Worm (Caenorhabditis elegans): Measurements from ENCODE around the gene npr-1.
A peak's percentile ranks its signal among the peaks of the same experiment; 100 is the strongest.

The npr-1 gene

ce11 chrX:4754725-4755124 lies 15.1 kb downstream of the npr-1 start, which contains the start of gene C39E6.2:
Gene C39E6.2 (minus strand): TSS chrX:4755118.
- TF ChIP-seq rnt-1 (tag; optimal IDR thresholded peaks at IDR 0.05) (no peak), ahr-1 (tag; optimal IDR thresholded peaks at IDR 0.05) (no peak), hlh-30 (tag; optimal IDR thresholded peaks at IDR 0.05; ENCODE audit: insufficient read depth) (no peak), hlh-15 (tag; optimal IDR thresholded peaks at IDR 0.05) (no peak), fkh-10 (GFP tag; optimal IDR thresholded peaks at IDR 0.05) (no peak), fkh-6 (tag; optimal IDR thresholded peaks at IDR 0.05) (no peak), Y22D7AL.16 (tag; optimal IDR thresholded peaks at IDR 0.05) (no peak), ceh-14 (tag; optimal IDR thresholded peaks at IDR 0.05) (no peak), ceh-45 (GFP tag; IDR thresholded peaks at IDR 0.05) (no peak), nfya-1 (tag; optimal IDR thresholded peaks at IDR 0.05) (no peak), unc-55 (GFP tag; optimal IDR thresholded peaks at IDR 0.05) (no peak), pax-1 (tag; optimal IDR thresholded peaks at IDR 0.05) (no peak), mec-3 (tag; optimal IDR thresholded peaks at IDR 0.05; ENCODE audit: borderline replicate concordance) (no peak), ztf-16 (tag; optimal IDR thresholded peaks at IDR 0.05) (no peak), elt-2 (tag; optimal IDR thresholded peaks at IDR 0.05) (no peak), pha-2 (tag; optimal IDR thresholded peaks at IDR 0.05) (no peak)

- no peak for TF ChIP-seq npax-4 (tag; optimal IDR thresholded peaks at IDR 0.05)
- no peak for TF ChIP-seq nhr-11 (tag; optimal IDR thresholded peaks at IDR 0.05)
- TF ChIP-seq pha-4 (tag; optimal IDR thresholded peaks at IDR 0.05): no peak
- peak; percentile 65 for TF ChIP-seq elt-2 (tag; optimal IDR thresholded peaks at IDR 0.05)
- no peak for TF ChIP-seq ceh-18 (tag; optimal IDR thresholded peaks at IDR 0.05)
- TF ChIP-seq ceh-34 (tag; optimal IDR thresholded peaks at IDR 0.05): no peak
- no peak for TF ChIP-seq T23F11.4 (GFP tag; optimal IDR thresholded peaks at IDR 0.05)
Measured at ce11 chrX:4749080-4749479, 20.7 kb downstream of the npr-1 start, which contains the start of gene lon-2. Gene lon-2 (minus strand): TSS chrX:4749083.

- TF ChIP-seq ceh-31 (tag; optimal IDR thresholded peaks at IDR 0.05) (peak; percentile 19), pros-1 (tag; optimal IDR thresholded peaks at IDR 0.05) (no peak), lim-6 (tag; optimal IDR thresholded peaks at IDR 0.05) (no peak), unc-86 (tag; optimal IDR thresholded peaks at IDR 0.05) (no peak)
Measured at ce11 chrX:4744037-4744436, 25.7 kb downstream of the npr-1 start.

ce11 chrX:4742285-4742684 lies 27.5 kb downstream of the npr-1 start:
- TF ChIP-seq unc-55 (GFP tag; optimal IDR thresholded peaks at IDR 0.05) (peak; percentile 18), ets-4 (tag; optimal IDR thresholded peaks at IDR 0.05) (no peak)

- no peak for TF ChIP-seq C08G9.2 (tag; optimal IDR thresholded peaks at IDR 0.05)
- no peak for TF ChIP-seq hlh-15 (tag; optimal IDR thresholded peaks at IDR 0.05)
- TF ChIP-seq dmd-4 (tag; optimal IDR thresholded peaks at IDR 0.05; ENCODE audit: borderline replicate concordance): no peak
Measured at ce11 chrX:4740630-4741029, 29.2 kb downstream of the npr-1 start.

- TF ChIP-seq elt-2 (tag; optimal IDR thresholded peaks at IDR 0.05) (peak; percentile 94), Y22D7AL.16 (tag; optimal IDR thresholded peaks at IDR 0.05) (no peak)
Measured at ce11 chrX:4732752-4733151, 37.0 kb downstream of the npr-1 start, which contains the start of gene aman-1. Gene aman-1 (plus strand): TSS chrX:4733095.

- TF ChIP-seq pros-1 (tag; optimal IDR thresholded peaks at IDR 0.05): no peak
- no peak for TF ChIP-seq C08G9.2 (tag; optimal IDR thresholded peaks at IDR 0.05)
- TF ChIP-seq hlh-8 (tag; optimal IDR thresholded peaks at IDR 0.05): no peak
- TF ChIP-seq tbx-7 (tag; optimal IDR thresholded peaks at IDR 0.05): no peak
- TF ChIP-seq ets-4 (tag; optimal IDR thresholded peaks at IDR 0.05): no peak
- no peak for TF ChIP-seq ahr-1 (tag; optimal IDR thresholded peaks at IDR 0.05)
- TF ChIP-seq unc-3 (GFP tag; conservative IDR thresholded peaks at IDR 0.05): no peak
- TF ChIP-seq unc-3 (tag; optimal IDR thresholded peaks at IDR 0.05): no peak
- no peak for TF ChIP-seq ceh-48 (tag; optimal IDR thresholded peaks at IDR 0.05)
- TF ChIP-seq ceh-18 (tag; optimal IDR thresholded peaks at IDR 0.05): no peak
- no peak for TF ChIP-seq hlh-15 (tag; optimal IDR thresholded peaks at IDR 0.05)
- no peak for TF ChIP-seq pat-9 (tag; optimal IDR thresholded peaks at IDR 0.05)
- TF ChIP-seq F13H6.1 (tag; optimal IDR thresholded peaks at IDR 0.05): no peak
Measured at ce11 chrX:4727388-4727787, 42.4 kb downstream of the npr-1 start, which contains the start of gene acc-3. Gene acc-3 (minus strand): TSS chrX:4727488.
